Fruit fly (Drosophila melanogaster) whole organism, embryonic: ENCODE data around the gene Rab9Fb.
A peak's percentile ranks its signal among the peaks of the same experiment; 100 is the strongest.

Source experiments
- Adf1 ChIP-seq: fragments of 200-800 bp; sonication (Bioruptor generic); IDR thresholded peaks from 2 replicates; pipeline ENCODE4 v1.3.6; 2022; ENCODE audit warnings: missing biosample characterization, missing genetic modification characterization
- Awh ChIP-seq: fragments of 200-800 bp; sonication (Bioruptor generic); IDR thresholded peaks from 2 replicates; pipeline ENCODE4, ENCODE4 v1.3.6; 2022; ENCODE audit warnings: missing biosample characterization, missing genetic modification characterization
- Bgb ChIP-seq: fragments of 200-800 bp; sonication (Bioruptor generic); IDR thresholded peaks from 2 replicates; pipeline ENCODE4 v1.3.6; 2022; ENCODE audit warnings: missing biosample characterization, missing genetic modification characterization; ENCODE audit not compliant: partially characterized antibody
- CG1024 ChIP-seq: fragments of 200-800 bp; sonication (Bioruptor generic); IDR thresholded peaks from 2 replicates; pipeline ENCODE4 v1.3.6; 2022; ENCODE audit warnings: missing biosample characterization, missing genetic modification characterization
- CG10979 ChIP-seq: fragments of 200-800 bp; sonication (Bioruptor generic); optimal IDR thresholded peaks from 2 replicates; lab custom pipeline; 2018; ENCODE audit warnings: missing biosample characterization, mild to moderate bottlenecking, missing genetic modification characterization, moderate library complexity
- CG11560 ChIP-seq: fragments of 200-800 bp; sonication (Bioruptor generic); IDR thresholded peaks from 3 replicates; pipeline ENCODE4 v1.3.6; 2022; ENCODE audit warnings: missing biosample characterization, missing genetic modification characterization
- CG12104 ChIP-seq: fragments of 200-800 bp; sonication (Bioruptor generic); optimal IDR thresholded peaks from 3 replicates; lab custom pipeline; 2016; ENCODE audit warnings: missing biosample characterization, missing genetic modification characterization
- CG12219 ChIP-seq: fragments of 200-800 bp; sonication (Bioruptor generic); optimal IDR thresholded peaks from 3 replicates; lab custom pipeline; 2018; ENCODE audit warnings: missing biosample characterization, mild to moderate bottlenecking, missing genetic modification characterization
- CG13123 ChIP-seq: fragments of 200-800 bp; sonication (Bioruptor generic); optimal IDR thresholded peaks from 2 replicates; lab custom pipeline; 2016; ENCODE audit warnings: missing biosample characterization, missing genetic modification characterization
- CG1647 ChIP-seq: fragments of 200-800 bp; sonication (Bioruptor generic); optimal IDR thresholded peaks from 3 replicates; lab custom pipeline; 2016; ENCODE audit warnings: missing biosample characterization, missing genetic modification characterization
- CG17829 ChIP-seq: fragments of 200-800 bp; optimal IDR thresholded peaks from 2 replicates; lab custom pipeline; 2019; ENCODE audit warnings: missing biosample characterization, mild to moderate bottlenecking, missing genetic modification characterization, moderate library complexity
- CG18476 ChIP-seq: fragments of 200-800 bp; sonication (Bioruptor generic); optimal IDR thresholded peaks from 2 replicates; lab custom pipeline; 2016; ENCODE audit warnings: missing biosample characterization, mild to moderate bottlenecking, missing genetic modification characterization
- CG3065 ChIP-seq: fragments of 200-800 bp; sonication (Bioruptor generic); optimal IDR thresholded peaks from 2 replicates; lab custom pipeline; 2016; ENCODE audit warnings: missing biosample characterization, missing genetic modification characterization
- CG33557 ChIP-seq: fragments of 200-800 bp; sonication (Bioruptor generic); optimal IDR thresholded peaks from 2 replicates; lab custom pipeline; 2019; ENCODE audit warnings: missing biosample characterization, mild to moderate bottlenecking, missing genetic modification characterization, moderate library complexity
- CG34224 ChIP-seq: fragments of 200-800 bp; sonication (Bioruptor generic); IDR thresholded peaks from 3 replicates; pipeline ENCODE4 v1.3.6; 2022; ENCODE audit warnings: missing biosample characterization, missing genetic modification characterization; ENCODE audit not compliant: partially characterized antibody
- CG34376 ChIP-seq: fragments of 200-800 bp; sonication (Bioruptor generic); optimal IDR thresholded peaks from 2 replicates; lab custom pipeline; 2018; ENCODE audit warnings: missing biosample characterization, mild to moderate bottlenecking, missing genetic modification characterization
- CG4707 ChIP-seq: fragments of 200-800 bp; sonication (Bioruptor generic); optimal IDR thresholded peaks from 2 replicates; lab custom pipeline; 2018; ENCODE audit warnings: missing biosample characterization, mild to moderate bottlenecking, missing genetic modification characterization, moderate library complexity
- CG5953 ChIP-seq: fragments of 200-800 bp; sonication (Bioruptor generic); IDR thresholded peaks from 2 replicates; pipeline ENCODE4 v1.3.6; 2022; ENCODE audit warnings: missing biosample characterization, missing genetic modification characterization
- CG7839 ChIP-seq: fragments of 200-800 bp; sonication (Bioruptor generic); optimal IDR thresholded peaks from 3 replicates; lab custom pipeline; 2018; ENCODE audit warnings: missing biosample characterization, mild to moderate bottlenecking, missing genetic modification characterization, moderate library complexity
- CG9876 ChIP-seq: fragments of 200-800 bp; sonication (Bioruptor generic); optimal IDR thresholded peaks from 2 replicates; lab custom pipeline; 2016; ENCODE audit warnings: missing biosample characterization, missing genetic modification characterization
- Camta ChIP-seq: fragments of 200-800 bp; sonication (Bioruptor generic); optimal IDR thresholded peaks from 2 replicates; lab custom pipeline; 2016; ENCODE audit warnings: missing biosample characterization, missing genetic modification characterization
- Chrac-16 ChIP-seq: fragments of 200-800 bp; sonication (Bioruptor generic); optimal IDR thresholded peaks from 3 replicates; lab custom pipeline; 2016; ENCODE audit warnings: missing biosample characterization, missing genetic modification characterization
- NK7.1 ChIP-seq: fragments of 200-800 bp; sonication (Bioruptor generic); optimal IDR thresholded peaks from 3 replicates; lab custom pipeline; 2016; ENCODE audit warnings: missing biosample characterization, missing genetic modification characterization
- Sox102F ChIP-seq: fragments of 200-800 bp; sonication (Bioruptor generic); optimal IDR thresholded peaks from 2 replicates; lab custom pipeline; 2018; ENCODE audit warnings: missing biosample characterization, mild to moderate bottlenecking, missing genetic modification characterization, moderate library complexity
- TFAM ChIP-seq: fragments of 200-800 bp; sonication (Bioruptor generic); optimal IDR thresholded peaks from 2 replicates; lab custom pipeline; 2017; ENCODE audit warnings: missing biosample characterization, missing genetic modification characterization, inconsistent platforms
- cas ChIP-seq: fragments of 200-800 bp; sonication (Bioruptor generic); IDR thresholded peaks from 2 replicates; pipeline ENCODE4 v1.3.6; 2022; ENCODE audit warnings: missing biosample characterization, missing genetic modification characterization
- cato ChIP-seq: fragments of 200-800 bp; sonication (Bioruptor generic); optimal IDR thresholded peaks from 2 replicates; lab custom pipeline; 2016; ENCODE audit warnings: missing biosample characterization, missing genetic modification characterization, borderline replicate concordance
- dimm ChIP-seq: fragments of 200-800 bp; sonication (Bioruptor generic); IDR thresholded peaks from 2 replicates; pipeline ENCODE4 v1.3.6; 2022; ENCODE audit warnings: missing biosample characterization, missing genetic modification characterization
- dysf ChIP-seq: fragments of 200-800 bp; sonication (Bioruptor generic); IDR thresholded peaks from 3 replicates; pipeline ENCODE4 v1.3.6; 2022; ENCODE audit warnings: missing biosample characterization, missing genetic modification characterization
- en ChIP-seq: fragments of 200-800 bp; sonication (Bioruptor generic); optimal IDR thresholded peaks from 2 replicates; lab custom pipeline; 2016; ENCODE audit warnings: missing biosample characterization, missing genetic modification characterization
- ftz-f1 ChIP-seq: fragments of 200-800 bp; sonication (Bioruptor generic); optimal IDR thresholded peaks from 2 replicates; lab custom pipeline; 2016; ENCODE audit warnings: missing biosample characterization, missing genetic modification characterization
- gcm ChIP-seq: fragments of 200-800 bp; sonication (Bioruptor generic); optimal IDR thresholded peaks from 2 replicates; lab custom pipeline; 2019; ENCODE audit warnings: missing biosample characterization, mild to moderate bottlenecking, missing genetic modification characterization, moderate library complexity
- gem ChIP-seq: fragments of 200-800 bp; sonication (Bioruptor generic); optimal IDR thresholded peaks from 2 replicates; lab custom pipeline; 2019; ENCODE audit warnings: missing biosample characterization, mild to moderate bottlenecking, missing genetic modification characterization, moderate library complexity
- grau ChIP-seq: fragments of 200-800 bp; optimal IDR thresholded peaks from 3 replicates; lab custom pipeline; 2019; ENCODE audit warnings: missing biosample characterization, mild to moderate bottlenecking, missing genetic modification characterization, moderate library complexity
- hbn ChIP-seq: fragments of 200-800 bp; sonication (Bioruptor generic); IDR thresholded peaks from 2 replicates; pipeline ENCODE4 v1.3.6; 2022; ENCODE audit warnings: missing biosample characterization, missing genetic modification characterization; ENCODE audit not compliant: partially characterized antibody
- her ChIP-seq: fragments of 200-800 bp; sonication (Bioruptor generic); optimal IDR thresholded peaks from 2 replicates; lab custom pipeline; 2016; ENCODE audit warnings: missing biosample characterization, missing genetic modification characterization
- lmd ChIP-seq: fragments of 200-800 bp; sonication (Bioruptor generic); IDR thresholded peaks from 2 replicates; pipeline ENCODE4 v1.3.6; 2022; ENCODE audit warnings: missing biosample characterization, missing genetic modification characterization
- lola ChIP-seq, 3 experiments: fragments of >200 bp in 2 of 3; fragments of 200-800 bp in 1 of 3; sonication (Bioruptor generic) in 1 of 3; optimal IDR thresholded peaks; 2 replicates each; lab custom pipeline; 2017 to 2019; ENCODE audit warnings: missing biosample characterization in 3 of 3, missing genetic modification characterization in 3 of 3, mild to moderate bottlenecking in 1 of 3, moderate library complexity in 1 of 3
- psq ChIP-seq: fragments of 200-800 bp; sonication (Bioruptor generic); optimal IDR thresholded peaks from 2 replicates; lab custom pipeline; 2017; ENCODE audit warnings: missing biosample characterization, missing genetic modification characterization
- rib ChIP-seq: fragments of 200-800 bp; sonication (Bioruptor generic); IDR thresholded peaks from 2 replicates; pipeline ENCODE4 v1.3.6; 2022; ENCODE audit warnings: missing biosample characterization, missing genetic modification characterization
- run ChIP-seq: fragments of 200-800 bp; sonication (Bioruptor generic); optimal IDR thresholded peaks from 3 replicates; lab custom pipeline; 2018; ENCODE audit warnings: missing biosample characterization, mild to moderate bottlenecking, missing genetic modification characterization
- sd ChIP-seq: fragments of 200-800 bp; sonication (Bioruptor generic); optimal IDR thresholded peaks from 3 replicates; lab custom pipeline; 2018; ENCODE audit warnings: missing biosample characterization, mild to moderate bottlenecking, missing genetic modification characterization, moderate library complexity
- sqz ChIP-seq: fragments of 200-800 bp; sonication (Bioruptor generic); optimal IDR thresholded peaks from 3 replicates; lab custom pipeline; 2018; ENCODE audit warnings: missing biosample characterization, mild to moderate bottlenecking, missing genetic modification characterization
- ssp ChIP-seq: fragments of 200-800 bp; sonication (Bioruptor generic); IDR thresholded peaks from 2 replicates; pipeline ENCODE4 v1.3.6; 2022; ENCODE audit warnings: missing biosample characterization, missing genetic modification characterization
- stwl ChIP-seq: fragments of 200-800 bp; sonication (Bioruptor generic); optimal IDR thresholded peaks from 3 replicates; lab custom pipeline; 2018; ENCODE audit warnings: missing biosample characterization, mild to moderate bottlenecking, missing genetic modification characterization, moderate library complexity
- sug ChIP-seq: fragments of 200-800 bp; optimal IDR thresholded peaks from 2 replicates; lab custom pipeline; 2019; ENCODE audit warnings: missing biosample characterization, mild to moderate bottlenecking, missing genetic modification characterization, moderate library complexity
- toy ChIP-seq: fragments of 200-800 bp; sonication (Bioruptor generic); IDR thresholded peaks from 2 replicates; pipeline ENCODE4 v1.3.6; 2022; ENCODE audit warnings: missing biosample characterization, missing genetic modification characterization
- tx ChIP-seq: fragments of 200-800 bp; sonication (Bioruptor generic); optimal IDR thresholded peaks from 2 replicates; lab custom pipeline; 2016; ENCODE audit warnings: missing biosample characterization, missing genetic modification characterization
- usp ChIP-seq: fragments of >200 bp; optimal IDR thresholded peaks from 2 replicates; lab custom pipeline; 2017; ENCODE audit warnings: missing biosample characterization, missing genetic modification characterization
- wek ChIP-seq: fragments of 200-800 bp; sonication (Bioruptor generic); optimal IDR thresholded peaks from 3 replicates; lab custom pipeline; 2018; ENCODE audit warnings: missing biosample characterization, mild to moderate bottlenecking, missing genetic modification characterization, moderate library complexity
- z ChIP-seq: fragments of 200-800 bp; sonication (Bioruptor generic); IDR thresholded peaks from 3 replicates; pipeline ENCODE4 v1.3.6; 2022; ENCODE audit warnings: missing biosample characterization, missing genetic modification characterization

Gene Rab9Fb

DNA sequence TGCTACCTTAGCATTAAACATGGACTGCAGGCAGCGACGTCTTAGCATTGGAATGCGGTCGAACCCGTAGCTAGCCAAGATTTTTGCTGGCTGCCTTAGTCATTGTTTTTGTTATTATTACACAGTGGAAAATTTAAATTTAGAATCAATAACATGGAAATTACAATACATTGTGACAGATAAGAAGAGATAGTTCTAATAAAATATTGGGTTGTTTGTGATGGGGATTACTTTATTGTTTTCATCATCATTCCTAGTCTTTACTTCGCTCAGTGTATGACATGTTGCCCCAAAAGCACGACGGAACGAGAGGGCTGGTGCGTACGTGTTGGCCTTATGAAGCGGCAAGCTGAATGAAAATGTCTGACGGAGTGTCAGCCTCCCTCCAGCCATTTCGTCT is 15.7 kb downstream of the Rab9Fb start (continued):
- TF ChIP-seq CG3065 (GFP tag; lab: Kevin White, UChicago) (peak; percentile 25), usp (GFP tag; lab: Kevin White, UChicago) (no peak), Adf1 (GFP tag; lab: Robert Waterston, UW) (peak; percentile 30; the same call in 1 of the 2 replicates), sug (peak; percentile 74), CG12219 (GFP tag; lab: Kevin White, UChicago) (peak; percentile 82), CG1024 (GFP tag; lab: Robert Waterston, UW) (peak; percentile 70; the same call in 1 of the 2 replicates), Awh (peak; percentile 91), CG4707 (peak; percentile 73), sd (tag; lab: Kevin White, UChicago) (peak; percentile 98), run (tag; lab: Kevin White, UChicago) (peak; percentile 76), lola (GFP tag; optimal IDR thresholded peaks at IDR 0.05; lab: Kevin White, UChicago) (peak in 1 of 3 experiments; percentile 67), CG10979 (tag; lab: Kevin White, UChicago) (peak; percentile 82), z (0 out of 3 replicates have a peak, but pooled peaks have one; percentile 9), CG34224 (no peak), sqz (GFP tag; lab: Kevin White, UChicago) (peak; percentile 50), gcm (GFP tag; lab: Kevin White, UChicago) (peak; percentile 81), CG9876 (GFP tag; lab: Kevin White, UChicago) (peak; percentile 34), CG13123 (GFP tag; lab: Kevin White, UChicago) (peak; percentile 64), hbn (GFP tag; lab: Robert Waterston, UW) (no peak), Chrac-16 (GFP tag; lab: Kevin White, UChicago) (peak; percentile 76), Sox102F (GFP tag; lab: Kevin White, UChicago) (peak; percentile 91), cato (GFP tag; lab: Kevin White, UChicago) (peak; percentile 58), Bgb (GFP tag; lab: Robert Waterston, UW) (no peak), tx (peak; percentile 54), grau (peak; percentile 86), ssp (peak; percentile 68), CG11560 (tag; lab: Robert Waterston, UW) (peak; percentile 62; the same call in 1 of the 3 replicates), gem (tag; lab: Kevin White, UChicago) (peak; percentile 91), dimm (peak; percentile 72), wek (GFP tag; lab: Kevin White, UChicago) (peak; percentile 62), CG1647 (GFP tag; lab: Kevin White, UChicago) (peak; percentile 75), rib (GFP tag; lab: Robert Waterston, UW) (peak; percentile 67; the same call in 1 of the 2 replicates), CG12104 (GFP tag; lab: Kevin White, UChicago) (peak; percentile 77), psq (no peak), TFAM (GFP tag; lab: Kevin White, UChicago) (no peak), CG7839 (tag; lab: Kevin White, UChicago) (peak; percentile 89), her (GFP tag; lab: Kevin White, UChicago) (peak; percentile 77), stwl (tag; lab: Kevin White, UChicago) (no peak), cas (GFP tag; lab: Robert Waterston, UW) (peak; percentile 53; the same call in 1 of the 2 replicates), en (GFP tag; lab: Kevin White, UChicago) (peak; percentile 83), CG17829 (peak; percentile 81), CG34376 (GFP tag; lab: Kevin White, UChicago) (peak; percentile 60), NK7.1 (GFP tag; lab: Kevin White, UChicago) (peak; percentile 63), CG18476 (GFP tag; lab: Kevin White, UChicago) (peak; percentile 61), dysf (peak; percentile 88), toy (GFP tag; lab: Robert Waterston, UW) (peak; percentile 68), lmd (peak; percentile 80), ftz-f1 (GFP tag; lab: Kevin White, UChicago) (no peak), CG5953 (peak; percentile 85), CG33557 (GFP tag; lab: Kevin White, UChicago) (peak; percentile 49), Camta (GFP tag; lab: Kevin White, UChicago) (peak; percentile 76)
